Fruit fly (Drosophila melanogaster): Measurements from ENCODE around the gene Drice.

DNA sequence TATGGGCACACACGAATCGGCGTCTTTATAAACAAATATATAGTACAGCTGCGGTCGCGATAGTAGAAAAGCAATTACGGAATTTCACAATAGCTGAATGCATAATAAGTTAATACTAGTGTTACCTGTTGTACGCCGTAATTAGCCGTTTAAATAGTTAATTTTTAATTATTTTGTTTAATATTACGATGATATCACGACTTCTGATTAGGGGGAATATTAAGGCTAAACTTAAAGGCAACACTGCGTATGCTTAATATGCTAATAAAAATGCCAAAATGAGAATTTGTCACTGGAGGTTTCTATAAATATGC is 20.5 kb upstream of the Drice start:
- TF ChIP-seq Myc (optimal IDR thresholded peaks at IDR 0.05) (no peak), h (optimal IDR thresholded peaks at IDR 0.05) (no peak), psq (optimal IDR thresholded peaks at IDR 0.05) (no peak), Sin3A (optimal IDR thresholded peaks at IDR 0.05) (no peak)
